Fruit fly (Drosophila melanogaster): ENCODE data around the gene RpLP0.

The RpLP0 gene

dm6 chr3L:22071687-22072394, 3.8 kb upstream of the RpLP0 start, which contains the start of gene CG7139 (continued):
- peak; percentile 58 for TF ChIP-seq D19A (tag; optimal IDR thresholded peaks at IDR 0.05)
- TF ChIP-seq CG17829 (tag; optimal IDR thresholded peaks at IDR 0.05), result peak; percentile 26
- TF ChIP-seq unc-4 (GFP tag; IDR thresholded peaks at IDR 0.05; ENCODE audit: partially characterized antibody), result peak; percentile 48; the same call in 1 of the 2 replicates
- peak; percentile 94 for TF ChIP-seq Sry-β (GFP tag; optimal IDR thresholded peaks at IDR 0.05)
- no peak for TF ChIP-seq CG17802 (tag; optimal IDR thresholded peaks at IDR 0.05)
- TF ChIP-seq Opbp (GFP tag; IDR thresholded peaks at IDR 0.05; ENCODE audit: partially characterized antibody), result peak; percentile 70; the same call in 2 of the 3 replicates
- TF ChIP-seq amos (GFP tag; IDR thresholded peaks at IDR 0.05; ENCODE audit: partially characterized antibody), result peak; percentile 70
- TF ChIP-seq p53 (GFP tag; optimal IDR thresholded peaks at IDR 0.05), result no peak
- peak; percentile 56 for TF ChIP-seq Med (GFP tag)
- peak; percentile 75 for TF ChIP-seq CG6791 (GFP tag; IDR thresholded peaks at IDR 0.05; ENCODE audit: partially characterized antibody)
- peak; percentile 8 for TF ChIP-seq phol (tag; optimal IDR thresholded peaks at IDR 0.05)
- no peak for TF ChIP-seq seq (GFP tag; IDR thresholded peaks at IDR 0.05)
- no peak for TF ChIP-seq CG15479 (GFP tag; optimal IDR thresholded peaks at IDR 0.05)
- TF ChIP-seq Ets65A (GFP tag), result no peak
- TF ChIP-seq CG17361 (GFP tag; IDR thresholded peaks at IDR 0.05), result peak; percentile 36; the same call in 1 of the 3 replicates
- peak; percentile 33 for TF ChIP-seq pzg (GFP tag; optimal IDR thresholded peaks at IDR 0.05)
- TF ChIP-seq MBD-R2 (GFP tag; IDR thresholded peaks at IDR 0.05), result peak; percentile 44
- peak; percentile 59; the same call in 2 of the 3 replicates for TF ChIP-seq Doc3 (GFP tag; IDR thresholded peaks at IDR 0.05; ENCODE audit: partially characterized antibody)
- TF ChIP-seq CG10959 (GFP tag; IDR thresholded peaks at IDR 0.05), result no peak
- peak; percentile 42; the same call in 1 of the 3 replicates for TF ChIP-seq mld (GFP tag; IDR thresholded peaks at IDR 0.05; ENCODE audit: partially characterized antibody)
- peak in 1 of 2 experiments; percentile 28 for TF ChIP-seq Pdp1 (GFP tag; optimal IDR thresholded peaks at IDR 0.05)
- TF ChIP-seq CG13287 (GFP tag; IDR thresholded peaks at IDR 0.05; ENCODE audit: partially characterized antibody), result peak; percentile 53
- TF ChIP-seq sens (GFP tag), result peak; percentile 80
- no peak for TF ChIP-seq HLH54F (GFP tag; optimal IDR thresholded peaks at IDR 0.05)
- peak; percentile 9 for TF ChIP-seq bcd (GFP tag; optimal IDR thresholded peaks at IDR 0.05)
- TF ChIP-seq CG10543 (GFP tag; optimal IDR thresholded peaks at IDR 0.05), result peak; percentile 45
- peak; percentile 12 for TF ChIP-seq CG2120 (GFP tag; optimal IDR thresholded peaks at IDR 0.05)
- TF ChIP-seq Scr (GFP tag; IDR thresholded peaks at IDR 0.05; ENCODE audit: partially characterized antibody), result peak; percentile 74
- TF ChIP-seq CG42726 (GFP tag; IDR thresholded peaks at IDR 0.05; ENCODE audit: partially characterized antibody), result peak; percentile 14; the same call in 1 of the 2 replicates
- TF ChIP-seq CoRest (tag; optimal IDR thresholded peaks at IDR 0.05), result peak; percentile 49
- TF ChIP-seq nmo (GFP tag; optimal IDR thresholded peaks at IDR 0.05), result peak; percentile 22
- peak; percentile 37 for TF ChIP-seq CG15514 (GFP tag; optimal IDR thresholded peaks at IDR 0.05)
- 0 out of 2 replicates have a peak, but pooled peaks have one; percentile 43 for TF ChIP-seq ato (GFP tag; IDR thresholded peaks at IDR 0.05; ENCODE audit: partially characterized antibody)
- no peak for TF ChIP-seq Nf-YC (tag; optimal IDR thresholded peaks at IDR 0.05)
- TF ChIP-seq gfzf (GFP tag; optimal IDR thresholded peaks at IDR 0.05), result no peak
- TF ChIP-seq corto (GFP tag; optimal IDR thresholded peaks at IDR 0.05), result peak; percentile 21
- TF ChIP-seq CG30020 (tag; optimal IDR thresholded peaks at IDR 0.05), result peak; percentile 67
- TF ChIP-seq Abd-B (GFP tag; optimal IDR thresholded peaks at IDR 0.05), result peak; percentile 8
- TF ChIP-seq CG7963 (GFP tag; IDR thresholded peaks at IDR 0.05; ENCODE audit: partially characterized antibody), result peak; percentile 58; the same call in 2 of the 3 replicates
- TF ChIP-seq Xbp1 (GFP tag; optimal IDR thresholded peaks at IDR 0.05), result peak; percentile 67
- TF ChIP-seq CG13775 (GFP tag; optimal IDR thresholded peaks at IDR 0.05), result peak; percentile 9
- peak; percentile 7 for TF ChIP-seq CG1603 (tag; optimal IDR thresholded peaks at IDR 0.05)
- TF ChIP-seq ken (GFP tag; IDR thresholded peaks at IDR 0.05), result no peak
- TF ChIP-seq Sry-δ (GFP tag; optimal IDR thresholded peaks at IDR 0.05), result peak; percentile 72
- 0 out of 2 replicates have a peak, but pooled peaks have one; percentile 22 for TF ChIP-seq CG2129 (GFP tag; IDR thresholded peaks at IDR 0.05; ENCODE audit: partially characterized antibody)
- peak; percentile 72 for TF ChIP-seq bbx (GFP tag; IDR thresholded peaks at IDR 0.05; ENCODE audit: partially characterized antibody)
